Worm (Caenorhabditis elegans) whole organism, L1 larva: ENCODE data around the gene W03F9.1.

Source experiments
- C04F5.9 ChIP-seq: sonication (generic microtip); optimal IDR thresholded peaks from 2 replicates; lab custom pipeline; 2016; ENCODE audit warnings: missing genetic modification characterization, missing compliant biosample characterization
- F16B12.6 ChIP-seq: fragments of 150-350 bp; optimal IDR thresholded peaks from 2 replicates; lab custom pipeline; 2014; ENCODE audit warnings: missing biosample characterization, missing genetic modification characterization
- aha-1 ChIP-seq: fragments of 150-350 bp; optimal IDR thresholded peaks from 2 replicates; lab custom pipeline; 2014; ENCODE audit warnings: missing biosample characterization, missing genetic modification characterization
- ceh-82 ChIP-seq, 3 experiments: fragments of 150-350 bp in 1 of 3; sonication (generic microtip) in 2 of 3; optimal IDR thresholded peaks; 2 replicates each; lab custom pipeline; 2014 to 2017; ENCODE audit warnings: missing biosample characterization in 3 of 3, missing genetic modification characterization in 3 of 3
- ceh-88 ChIP-seq: fragments of 200-800 bp; sonication (Bioruptor generic); IDR thresholded peaks from 2 replicates; pipeline ENCODE4 v1.3.6; 2022; ENCODE audit warnings: missing genetic modification characterization, missing compliant biosample characterization
- ceh-90 ChIP-seq: sonication (generic microtip); optimal IDR thresholded peaks from 2 replicates; lab custom pipeline; 2016; ENCODE audit warnings: missing genetic modification characterization, missing compliant biosample characterization
- dpl-1 ChIP-seq, 3 experiments: fragments of 150-350 bp in 2 of 3; sonication (generic microtip) in 1 of 3; optimal IDR thresholded peaks; 2 replicates each; lab custom pipeline; 2014 to 2017; ENCODE audit warnings: missing biosample characterization in 3 of 3, missing genetic modification characterization in 3 of 3, missing genetic modification reagents in 3 of 3
- dsc-1 ChIP-seq: sonication (generic microtip); optimal IDR thresholded peaks from 2 replicates; lab custom pipeline; 2016; ENCODE audit warnings: mild to moderate bottlenecking, missing genetic modification characterization, missing compliant biosample characterization
- efl-1 ChIP-seq, 4 experiments: fragments of 150-350 bp; optimal IDR thresholded peaks in 3 of 4; peaks in 1 of 4; 1 replicate in 1 of 4; 2 replicates in 3 of 4; lab custom pipeline; 2014; ENCODE audit warnings: missing biosample characterization in 2 of 4, missing genetic modification characterization in 2 of 4, missing genetic modification reagents in 2 of 4
- elt-2 ChIP-seq: sonication (generic microtip); optimal IDR thresholded peaks from 2 replicates; lab custom pipeline; 2016; ENCODE audit warnings: missing genetic modification characterization, mild to moderate bottlenecking, inconsistent platforms, missing compliant biosample characterization, missing genetic modification reagents
- ets-5 ChIP-seq: fragments of 200-800 bp; sonication (Bioruptor generic); IDR thresholded peaks from 2 replicates; pipeline ENCODE4 v1.3.6; 2022; ENCODE audit warnings: missing genetic modification characterization, missing compliant biosample characterization
- fkh-4 ChIP-seq: sonication (generic microtip); optimal IDR thresholded peaks from 2 replicates; lab custom pipeline; 2016; ENCODE audit warnings: missing compliant biosample characterization, missing genetic modification characterization, borderline replicate concordance
- hlh-17 ChIP-seq: fragments of 200-800 bp; sonication (Bioruptor generic); optimal IDR thresholded peaks from 2 replicates; lab custom pipeline; 2018; ENCODE audit warnings: missing genetic modification characterization, mild to moderate bottlenecking, missing compliant biosample characterization, moderate library complexity, borderline replicate concordance
- hpl-2 ChIP-seq: fragments of 150-350 bp; optimal IDR thresholded peaks from 2 replicates; lab custom pipeline; 2014; ENCODE audit warnings: missing biosample characterization, missing genetic modification reagents, missing genetic modification characterization
- lin-15B ChIP-seq: fragments of 150-350 bp; sonication (generic microtip); optimal IDR thresholded peaks from 3 replicates; lab custom pipeline; 2014; ENCODE audit warnings: missing biosample characterization, missing genetic modification characterization
- lin-35 ChIP-seq, 2 experiments: fragments of 150-350 bp; optimal IDR thresholded peaks; 2 replicates each; lab custom pipeline; 2014; ENCODE audit warnings: missing biosample characterization in 2 of 2, missing genetic modification characterization in 2 of 2, missing genetic modification reagents in 2 of 2
- lin-39 ChIP-seq: fragments of 150-350 bp; optimal IDR thresholded peaks from 2 replicates; lab custom pipeline; 2014; ENCODE audit warnings: missing biosample characterization, missing genetic modification reagents, missing genetic modification characterization
- lsy-2 ChIP-seq, 2 experiments: fragments of 150-350 bp; optimal IDR thresholded peaks; 2 replicates each; lab custom pipeline; 2014; ENCODE audit warnings: missing biosample characterization in 2 of 2, missing genetic modification characterization in 2 of 2
- mdl-1 ChIP-seq, 2 experiments: fragments of 150-350 bp; optimal IDR thresholded peaks; 2 replicates each; lab custom pipeline; 2014 to 2017; ENCODE audit warnings: missing biosample characterization in 2 of 2, missing genetic modification characterization in 2 of 2, inconsistent platforms in 1 of 2
- nhr-11 ChIP-seq: fragments of 150-350 bp; optimal IDR thresholded peaks from 2 replicates; lab custom pipeline; 2014; ENCODE audit warnings: missing biosample characterization, missing genetic modification characterization
- nhr-20 ChIP-seq: sonication (generic microtip); optimal IDR thresholded peaks from 2 replicates; lab custom pipeline; 2016; ENCODE audit warnings: mild to moderate bottlenecking, missing genetic modification characterization, missing compliant biosample characterization
- nhr-237 ChIP-seq: fragments of 150-350 bp; optimal IDR thresholded peaks from 2 replicates; lab custom pipeline; 2014; ENCODE audit warnings: missing biosample characterization, missing genetic modification characterization
- nhr-47 ChIP-seq: sonication (generic microtip); optimal IDR thresholded peaks from 2 replicates; lab custom pipeline; 2016; ENCODE audit warnings: mild to moderate bottlenecking, missing genetic modification characterization, moderate library complexity, missing compliant biosample characterization
- nhr-71 ChIP-seq: sonication (generic microtip); optimal IDR thresholded peaks from 2 replicates; lab custom pipeline; 2016; ENCODE audit warnings: mild to moderate bottlenecking, missing genetic modification characterization, moderate library complexity, missing compliant biosample characterization
- nhr-77 ChIP-seq: fragments of 150-350 bp; optimal IDR thresholded peaks from 2 replicates; lab custom pipeline; 2014; ENCODE audit warnings: missing biosample characterization, missing genetic modification characterization
- pag-3 ChIP-seq: sonication (generic microtip); optimal IDR thresholded peaks from 2 replicates; lab custom pipeline; 2017; ENCODE audit warnings: missing genetic modification characterization, mild to moderate bottlenecking, missing compliant biosample characterization, antibody characterized with exemption, borderline replicate concordance; ENCODE audit not compliant: insufficient read depth
- rnt-1 ChIP-seq: sonication (generic microtip); optimal IDR thresholded peaks from 2 replicates; lab custom pipeline; 2016; ENCODE audit warnings: mild to moderate bottlenecking, missing genetic modification characterization, moderate library complexity, missing compliant biosample characterization
- skn-1 ChIP-seq: fragments of 150-350 bp; optimal IDR thresholded peaks from 2 replicates; lab custom pipeline; 2014; ENCODE audit warnings: missing biosample characterization, missing genetic modification characterization
- snpc-4 ChIP-seq: fragments of 150-350 bp; optimal IDR thresholded peaks from 2 replicates; lab custom pipeline; 2014; ENCODE audit warnings: missing biosample characterization, missing genetic modification characterization
- snu-23 ChIP-seq: sonication (generic microtip); optimal IDR thresholded peaks from 2 replicates; lab custom pipeline; 2016; ENCODE audit warnings: missing genetic modification characterization, missing compliant biosample characterization
- swsn-7 ChIP-seq: sonication (generic microtip); optimal IDR thresholded peaks from 2 replicates; lab custom pipeline; 2016; ENCODE audit warnings: missing genetic modification characterization, missing compliant biosample characterization
- tbx-2 ChIP-seq: sonication (generic microtip); optimal IDR thresholded peaks from 2 replicates; lab custom pipeline; 2016; ENCODE audit warnings: missing genetic modification characterization, missing compliant biosample characterization
- tlp-1 ChIP-seq: fragments of 150-350 bp; optimal IDR thresholded peaks from 2 replicates; lab custom pipeline; 2014; ENCODE audit warnings: missing biosample characterization, missing genetic modification characterization
- xbp-1 ChIP-seq: sonication (generic microtip); optimal IDR thresholded peaks from 2 replicates; lab custom pipeline; 2016; ENCODE audit warnings: missing genetic modification characterization, missing compliant biosample characterization
- zip-4 ChIP-seq: fragments of 200-800 bp; sonication (Bioruptor generic); optimal IDR thresholded peaks from 2 replicates; lab custom pipeline; 2018; ENCODE audit warnings: mild to moderate bottlenecking, missing genetic modification characterization, moderate library complexity, missing compliant biosample characterization
- ztf-11 ChIP-seq, 2 experiments: sonication (generic microtip); optimal IDR thresholded peaks; 2 replicates each; lab custom pipeline; 2016 to 2017; ENCODE audit warnings: missing genetic modification characterization in 2 of 2, missing biosample characterization in 1 of 2, missing compliant biosample characterization in 1 of 2

W03F9.1 gene

ce11 chrV:130186-130585 lies 3.7 kb upstream of the W03F9.1 start:
- TF ChIP-seq fkh-4 (tag; lab: Kevin White, UChicago): no peak
- TF ChIP-seq efl-1 (optimal IDR thresholded peaks at IDR 0.05; lab: Kevin White, UChicago): no peak
- TF ChIP-seq efl-1 (GFP tag; optimal IDR thresholded peaks at IDR 0.05 in 1 of 2; lab: Kevin White, UChicago): peak in 1 of 2 experiments; percentile 12

ce11 chrV:127882-128281 lies 1.4 kb upstream of the W03F9.1 start, which contains the start of the genes W03F9.2 and sftb-2:
W03F9.2 (minus strand) TSS chrV:128034.
sftb-2 (plus strand) TSS chrV:128237.
- TF ChIP-seq lin-39 (tag; lab: Kevin White, UChicago): peak; percentile 30
- TF ChIP-seq tlp-1 (tag; lab: Kevin White, UChicago): no peak
- TF ChIP-seq lin-35 (GFP tag; optimal IDR thresholded peaks at IDR 0.05; lab: Kevin White, UChicago): peak; percentile 59 to 63
- TF ChIP-seq snpc-4 (tag; lab: Kevin White, UChicago): peak; percentile 7
- no peak for TF ChIP-seq fkh-4 (tag; lab: Kevin White, UChicago)
- TF ChIP-seq snu-23: peak; percentile 54
- TF ChIP-seq nhr-71 (tag; lab: Kevin White, UChicago): peak; percentile 56
- TF ChIP-seq F16B12.6 (tag; lab: Kevin White, UChicago): peak; percentile 91
- peak; percentile 43 for TF ChIP-seq skn-1 (tag; lab: Kevin White, UChicago)
- no peak for TF ChIP-seq aha-1 (tag; lab: Kevin White, UChicago)
- peak; percentile 59 to 66 for TF ChIP-seq lsy-2 (tag; optimal IDR thresholded peaks at IDR 0.05; lab: Kevin White, UChicago)
- TF ChIP-seq nhr-47: peak; percentile 59
- TF ChIP-seq mdl-1 (tag; optimal IDR thresholded peaks at IDR 0.05; lab: Kevin White, UChicago): peak in 1 of 2 experiments; percentile 4
- no peak for TF ChIP-seq hpl-2
- peak; percentile 51 for TF ChIP-seq swsn-7 (tag; lab: Kevin White, UChicago)
- TF ChIP-seq lin-15B (tag; lab: Kevin White, UChicago): peak; percentile 14
- TF ChIP-seq nhr-237 (tag; lab: Kevin White, UChicago): no peak
- TF ChIP-seq ceh-88 (GFP tag; lab: Robert Waterston, UW): no peak
- TF ChIP-seq nhr-77 (tag; lab: Kevin White, UChicago): peak; percentile 17
- peak; percentile 36 for TF ChIP-seq rnt-1 (tag; lab: Kevin White, UChicago)
- peak; percentile 54 to 62 (median 56) for TF ChIP-seq dpl-1 (GFP tag; optimal IDR thresholded peaks at IDR 0.05; lab: Kevin White, UChicago)
- TF ChIP-seq nhr-20 (tag; lab: Kevin White, UChicago): peak; percentile 25
- peak; percentile 34 for TF ChIP-seq tbx-2
- TF ChIP-seq ceh-82 (tag; optimal IDR thresholded peaks at IDR 0.05; lab: Kevin White, UChicago): peak in 2 of 3 experiments; percentile 9 to 34
- no peak for TF ChIP-seq hlh-17
- peak; percentile 40 to 61 for TF ChIP-seq efl-1 (optimal IDR thresholded peaks at IDR 0.05; lab: Kevin White, UChicago)
- TF ChIP-seq efl-1 (GFP tag; optimal IDR thresholded peaks at IDR 0.05 in 1 of 2; lab: Kevin White, UChicago): peak; percentile 71 to 94
- TF ChIP-seq xbp-1 (tag; lab: Kevin White, UChicago): peak; percentile 36
- TF ChIP-seq ets-5 (GFP tag; lab: Robert Waterston, UW): no peak
- TF ChIP-seq ztf-11 (tag; optimal IDR thresholded peaks at IDR 0.05; lab: Kevin White, UChicago): peak in 1 of 2 experiments; percentile 28
- TF ChIP-seq dsc-1 (tag; lab: Kevin White, UChicago): peak; percentile 1

- TF ChIP-seq snpc-4 (tag; lab: Kevin White, UChicago) (no peak), efl-1 (optimal IDR thresholded peaks at IDR 0.05; lab: Kevin White, UChicago) (no peak), efl-1 (GFP tag; optimal IDR thresholded peaks at IDR 0.05 in 1 of 2; lab: Kevin White, UChicago) (peak in 1 of 2 experiments; percentile 75)
- TF ChIP-seq, all 84 proteins: peak for 1
These were observed 2.6 kb downstream of the W03F9.1 start for ce11 chrV:123915-124314.

ce11 chrV:123513-123912 lies 3.0 kb downstream of the W03F9.1 start:
- TF ChIP-seq nhr-71 (tag; lab: Kevin White, UChicago) (peak; percentile 5), pag-3 (tag; lab: Kevin White, UChicago) (no peak), lsy-2 (tag; optimal IDR thresholded peaks at IDR 0.05; lab: Kevin White, UChicago) (peak in 1 of 2 experiments; percentile 21), skn-1 (tag; lab: Kevin White, UChicago) (peak; percentile 39), C04F5.9 (no peak), ceh-90 (tag; lab: Kevin White, UChicago) (no peak), ceh-88 (GFP tag; lab: Robert Waterston, UW) (no peak), zip-4 (GFP tag; lab: Kevin White, UChicago) (peak; percentile 69), nhr-11 (tag; lab: Kevin White, UChicago) (no peak), elt-2 (tag; lab: Kevin White, UChicago) (peak; percentile 13)
